Fruit fly (Drosophila melanogaster) whole organism, adult: ENCODE results near the gene Torsin.

Experiments
- CG1620 ChIP-seq: fragments of 200-800 bp; sonication (Bioruptor generic); optimal IDR thresholded peaks from 2 replicates; lab custom pipeline; 2016; ENCODE audit warnings: missing biosample characterization, missing genetic modification characterization
- CG5204 ChIP-seq: fragments of 200-800 bp; sonication (Bioruptor generic); optimal IDR thresholded peaks from 2 replicates; lab custom pipeline; 2016; ENCODE audit warnings: missing biosample characterization, missing genetic modification characterization
- CG7045 ChIP-seq: fragments of 200-800 bp; sonication (Bioruptor generic); optimal IDR thresholded peaks from 2 replicates; lab custom pipeline; 2017; ENCODE audit warnings: missing biosample characterization, mild to moderate bottlenecking, missing genetic modification characterization
- CG7101 ChIP-seq: fragments of 200-800 bp; sonication (Bioruptor generic); optimal IDR thresholded peaks from 2 replicates; lab custom pipeline; 2018; ENCODE audit warnings: missing biosample characterization, mild to moderate bottlenecking, missing genetic modification characterization, moderate library complexity
- Crg-1 ChIP-seq: fragments of 200-800 bp; sonication (Bioruptor generic); optimal IDR thresholded peaks from 2 replicates; lab custom pipeline; 2016; ENCODE audit warnings: missing biosample characterization, missing genetic modification characterization
- cic ChIP-seq: fragments of 200-800 bp; sonication (Bioruptor generic); optimal IDR thresholded peaks from 2 replicates; lab custom pipeline; 2017; ENCODE audit warnings: missing biosample characterization, mild to moderate bottlenecking, missing genetic modification characterization, moderate library complexity
- cnc ChIP-seq, 2 experiments: fragments of >200 bp; optimal IDR thresholded peaks; 2 replicates each; lab custom pipeline; 2017
- tj ChIP-seq: fragments of 200-800 bp; sonication (Bioruptor generic); optimal IDR thresholded peaks from 3 replicates; lab custom pipeline; 2017; ENCODE audit warnings: missing biosample characterization, mild to moderate bottlenecking, missing genetic modification characterization, moderate library complexity
- toe ChIP-seq: fragments of 200-800 bp; sonication (Bioruptor generic); optimal IDR thresholded peaks from 2 replicates; lab custom pipeline; 2016; ENCODE audit warnings: missing biosample characterization, missing genetic modification characterization

- TF ChIP-seq Crg-1 (GFP tag; lab: Kevin White, UChicago) (no peak), cic (GFP tag; lab: Kevin White, UChicago) (no peak), cnc (optimal IDR thresholded peaks at IDR 0.05; lab: Kevin White, UChicago) (no peak), CG7045 (GFP tag; lab: Kevin White, UChicago) (no peak), CG1620 (no peak), toe (GFP tag; lab: Kevin White, UChicago) (no peak), CG5204 (GFP tag; lab: Kevin White, UChicago) (no peak), CG7101 (no peak), tj (no peak)
Measured at dm6 chrX:4678146-4678912, 28.5 kb upstream of the Torsin start.
